Worm (Caenorhabditis elegans) whole organism, midembryonic: ENCODE data around the gene yars-2.

Source experiments
- flt-1 ChIP-seq: fragments of 200-800 bp; sonication (Bioruptor generic); IDR thresholded peaks from 2 replicates; pipeline ENCODE4 v1.3.6; 2022; ENCODE audit warnings: missing genetic modification characterization, missing compliant biosample characterization
- ref-1 ChIP-seq: fragments of 200-800 bp; sonication (Bioruptor generic); conservative IDR thresholded peaks from 2 replicates; pipeline ENCODE4 v1.3.6; 2022; ENCODE audit warnings: missing genetic modification reagents, missing genetic modification characterization, missing compliant biosample characterization
- tab-1 ChIP-seq: fragments of 200-800 bp; sonication (Bioruptor generic); IDR thresholded peaks from 2 replicates; pipeline ENCODE4 v1.3.6; 2022; ENCODE audit warnings: missing genetic modification characterization, missing compliant biosample characterization
- ztf-29 ChIP-seq: fragments of 200-800 bp; sonication (Bioruptor generic); IDR thresholded peaks from 2 replicates; pipeline ENCODE4 v1.3.6; 2022; ENCODE audit warnings: missing genetic modification reagents, missing genetic modification characterization, missing compliant biosample characterization

ce11 chrIV:4692463-4692862, 20.0 kb downstream of the yars-2 start, which contains the start of gene spe-51:
- TF ChIP-seq ref-1 (GFP tag; lab: Robert Waterston, UW) (no peak), tab-1 (no peak), flt-1 (GFP tag; lab: Robert Waterston, UW) (no peak), ztf-29 (GFP tag; lab: Robert Waterston, UW) (no peak)
